Worm (Caenorhabditis elegans): ENCODE data around the gene enu-3.5.

enu-3.5 gene

DNA sequence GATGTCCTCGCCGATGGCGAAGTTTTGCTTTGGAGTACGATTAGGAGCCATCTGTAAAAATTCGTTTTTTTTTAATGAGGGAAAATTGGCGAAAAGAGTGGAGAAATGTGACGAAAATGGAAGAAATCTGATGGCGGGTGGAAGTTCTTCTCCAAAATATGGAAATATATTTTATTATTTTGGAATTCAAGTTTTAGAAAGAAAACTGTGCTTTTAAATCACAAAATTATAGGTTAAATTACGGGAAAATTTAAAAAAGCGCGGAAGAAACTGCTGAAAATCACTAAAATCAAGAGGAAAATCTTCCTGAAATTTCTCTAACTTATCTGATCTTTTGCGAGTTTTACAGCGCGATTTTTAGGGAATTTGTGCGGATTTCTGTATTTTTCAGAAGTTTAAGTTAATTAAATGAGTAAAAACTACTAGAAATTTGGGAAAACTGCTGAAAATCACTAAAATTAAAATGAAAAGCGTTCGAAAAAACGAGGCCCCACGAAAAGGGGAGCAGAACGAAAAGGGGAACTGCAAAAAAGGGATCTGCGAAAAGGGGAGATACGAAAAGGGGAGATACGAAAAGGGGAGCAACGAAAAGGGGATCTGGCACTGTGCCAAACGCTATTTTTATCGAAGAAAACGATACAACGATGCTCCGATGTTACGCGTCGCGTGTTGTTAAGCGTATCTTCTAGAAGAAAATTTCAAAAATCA, at the start of gene enu-3.5, which contains the start of gene cec-7:
Gene enu-3.5, plus strand, starts transcription at position 670 of the 708 bp plus-strand sequence.
Gene cec-7, minus strand, starts transcription at position 51 of the 708 bp plus-strand sequence.
- TF ChIP-seq unc-62 (GFP tag; optimal IDR thresholded peaks at IDR 0.05) = no peak

- no peak for TF ChIP-seq unc-62 (GFP tag; optimal IDR thresholded peaks at IDR 0.05)
Measured at ce11 chrIII:12829068-12829467, 48.9 kb upstream of the enu-3.5 start, which contains the start of gene Y37D8A.3. Y37D8A.3 (plus strand) TSS chrIII:12829368.

- TF ChIP-seq unc-62 (GFP tag; optimal IDR thresholded peaks at IDR 0.05) = no peak
Measured at ce11 chrIII:12831696-12832095, 46.3 kb upstream of the enu-3.5 start.

- TF ChIP-seq unc-62 (GFP tag; optimal IDR thresholded peaks at IDR 0.05) = no peak
Measured at ce11 chrIII:12833079-12833478, 44.9 kb upstream of the enu-3.5 start.

- TF ChIP-seq unc-62 (GFP tag; optimal IDR thresholded peaks at IDR 0.05) = no peak
Measured at ce11 chrIII:12836742-12837285, 41.2 kb upstream of the enu-3.5 start.

ce11 chrIII:12838299-12838698, 39.7 kb upstream of the enu-3.5 start:
- TF ChIP-seq unc-62 (GFP tag; optimal IDR thresholded peaks at IDR 0.05) = no peak

ce11 chrIII:12838913-12839366, 39.1 kb upstream of the enu-3.5 start, which contains the start of gene Y37D8A.4:
Y37D8A.4 (minus strand) TSS chrIII:12838963.
- no peak for TF ChIP-seq unc-62 (GFP tag; optimal IDR thresholded peaks at IDR 0.05)

ce11 chrIII:12840204-12840603, 37.8 kb upstream of the enu-3.5 start:
- no peak for TF ChIP-seq unc-62 (GFP tag; optimal IDR thresholded peaks at IDR 0.05)

DNA sequence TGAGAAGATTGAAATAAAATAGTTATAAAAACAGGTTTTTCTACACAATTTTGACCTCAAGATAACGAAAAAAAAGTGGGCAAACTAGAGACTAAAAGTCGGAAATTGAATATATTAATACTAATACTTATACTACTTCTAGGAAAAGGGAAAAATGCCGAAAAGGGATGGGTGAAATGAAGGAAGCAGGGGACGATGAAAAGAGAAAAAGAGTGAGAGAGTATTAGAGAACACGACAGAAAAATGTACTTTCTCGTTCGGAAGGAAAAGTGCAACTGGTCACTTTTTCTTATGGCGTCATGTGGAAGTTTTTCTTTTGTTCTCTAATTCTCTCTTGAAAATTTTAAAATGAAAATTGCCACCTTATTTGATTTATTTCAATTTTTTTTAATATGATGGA, 36.7 kb upstream of the enu-3.5 start:
- no peak for TF ChIP-seq unc-62 (GFP tag; optimal IDR thresholded peaks at IDR 0.05)

DNA sequence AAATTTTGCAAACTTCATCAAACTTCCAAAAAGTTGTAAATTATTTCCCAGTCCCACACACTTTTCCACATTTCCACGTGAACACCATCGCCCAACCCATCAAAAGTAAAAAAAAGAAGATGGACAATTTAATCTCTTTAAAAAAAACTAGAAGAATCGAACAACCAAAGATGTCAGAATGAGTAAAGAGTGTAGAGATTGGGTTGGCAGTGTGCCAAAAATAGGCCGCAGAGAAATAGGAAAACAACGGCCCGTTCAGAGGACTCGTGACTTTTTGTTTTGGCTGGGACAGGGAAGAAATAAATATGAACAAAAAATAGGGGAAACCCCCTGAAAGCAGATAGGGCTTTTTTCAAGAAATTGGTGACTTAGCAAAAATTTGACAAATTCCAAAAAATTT, 35.1 kb upstream of the enu-3.5 start:
- TF ChIP-seq unc-62 (GFP tag; optimal IDR thresholded peaks at IDR 0.05) = no peak

DNA sequence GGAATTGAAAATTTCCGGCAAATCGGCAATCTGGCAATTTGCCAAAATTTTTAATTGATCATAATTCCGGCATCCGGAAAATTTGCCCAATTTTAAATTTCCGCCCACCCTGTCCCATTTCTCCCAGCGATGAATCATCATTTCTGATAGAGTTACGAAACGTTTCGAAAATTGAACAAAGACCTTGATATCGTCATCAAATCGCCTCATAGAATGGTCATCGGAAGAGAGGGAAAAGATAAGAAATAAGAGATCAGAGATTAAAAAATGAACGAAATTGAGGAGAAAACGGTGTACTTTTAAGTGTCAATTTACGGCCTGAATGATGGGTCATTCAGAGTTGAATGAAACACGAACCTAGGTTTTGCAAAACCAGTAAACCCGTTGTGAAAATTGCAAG, 30.4 kb upstream of the enu-3.5 start:
- TF ChIP-seq unc-62 (GFP tag; optimal IDR thresholded peaks at IDR 0.05) = no peak

DNA sequence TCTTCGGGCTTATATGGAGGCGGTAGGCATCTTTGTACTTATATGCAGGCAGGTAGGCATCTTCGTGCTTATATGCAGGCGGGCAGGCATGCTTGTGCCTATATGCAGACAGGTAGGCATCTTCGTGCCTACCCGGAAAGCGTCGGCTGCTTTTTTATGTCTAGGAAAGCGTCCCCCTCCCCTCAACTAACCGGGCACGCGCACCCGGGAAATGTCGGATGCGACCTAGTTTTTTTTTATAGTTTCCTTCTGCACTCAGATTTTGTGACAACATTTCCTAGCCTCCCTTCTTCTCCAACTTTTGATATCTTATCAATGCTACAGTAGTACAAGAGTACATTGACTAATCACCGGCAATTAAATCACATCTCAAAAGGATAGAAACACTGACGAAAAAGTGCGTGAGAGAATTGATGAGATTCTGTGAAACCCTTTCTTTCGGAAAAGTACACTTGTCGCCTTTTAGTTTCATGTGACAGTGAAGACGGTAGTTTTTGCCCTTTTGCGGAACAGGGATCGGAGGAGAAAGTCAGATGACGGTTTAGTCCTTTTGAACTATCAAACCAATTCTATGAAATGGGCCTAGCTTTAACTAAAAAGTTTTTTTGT, 28.9 kb upstream of the enu-3.5 start:
- TF ChIP-seq unc-62 (GFP tag; optimal IDR thresholded peaks at IDR 0.05) = no peak

DNA sequence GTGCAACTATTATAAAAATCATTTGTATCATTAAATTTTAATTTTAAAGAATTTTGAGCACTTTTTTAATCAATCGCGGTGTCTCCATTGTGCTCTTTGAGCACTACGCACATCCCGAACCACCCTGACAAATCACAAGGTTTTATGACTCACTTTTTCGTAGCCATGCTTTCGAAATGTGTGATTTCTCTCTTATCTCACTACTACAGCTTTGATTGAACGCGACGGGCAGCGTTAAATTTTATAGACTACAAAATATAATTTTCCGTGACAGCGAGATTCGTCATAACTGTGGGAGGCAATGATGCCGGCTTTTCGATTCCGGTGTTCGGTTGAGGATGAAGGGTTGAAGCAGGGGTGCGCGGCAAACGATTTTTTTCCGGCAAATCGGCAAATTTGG, 28.3 kb upstream of the enu-3.5 start:
- no peak for TF ChIP-seq unc-62 (GFP tag; optimal IDR thresholded peaks at IDR 0.05)

DNA sequence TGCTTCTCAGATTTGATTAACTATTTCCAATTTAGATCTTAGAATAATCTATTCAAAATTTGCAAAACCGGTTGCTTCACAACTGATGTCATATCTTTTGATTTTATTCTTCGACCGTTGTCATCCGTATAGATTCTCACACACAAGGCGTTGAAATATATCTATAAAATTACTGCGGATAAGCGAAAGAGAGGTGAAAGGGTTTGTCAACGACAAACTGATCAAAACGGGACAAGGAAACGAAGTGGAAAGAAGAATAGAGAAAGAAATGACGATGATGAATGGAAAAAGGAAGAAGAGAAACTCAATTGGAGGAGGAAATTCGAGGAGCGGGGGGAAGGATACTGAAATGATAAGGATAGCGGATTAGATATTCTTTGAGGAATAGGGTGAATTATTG, 27.0 kb upstream of the enu-3.5 start:
- TF ChIP-seq unc-62 (GFP tag; optimal IDR thresholded peaks at IDR 0.05) = no peak

DNA sequence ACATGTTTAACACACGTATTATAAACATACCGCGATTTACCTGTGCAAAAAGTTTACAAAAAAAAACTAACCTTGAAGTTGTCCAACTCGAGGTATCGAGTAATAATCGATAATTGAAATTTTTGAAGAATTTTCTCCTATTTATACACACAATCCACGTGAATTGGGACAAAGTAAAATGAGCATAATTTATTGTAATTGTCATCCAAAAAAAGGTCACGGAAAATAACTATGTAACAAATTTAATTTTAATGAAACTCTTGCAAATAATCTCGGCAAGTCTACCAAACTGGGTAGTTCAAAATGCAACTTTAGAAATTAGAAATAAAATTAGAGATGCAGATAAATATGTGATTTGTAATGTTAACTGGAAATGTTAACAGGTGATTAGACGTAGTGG, 22.6 kb upstream of the enu-3.5 start, which contains the start of gene Y37D8A.5:
Gene Y37D8A.5, minus strand, starts transcription at position 101 of the 400 bp plus-strand sequence.
- TF ChIP-seq unc-62 (GFP tag; optimal IDR thresholded peaks at IDR 0.05) = no peak

DNA sequence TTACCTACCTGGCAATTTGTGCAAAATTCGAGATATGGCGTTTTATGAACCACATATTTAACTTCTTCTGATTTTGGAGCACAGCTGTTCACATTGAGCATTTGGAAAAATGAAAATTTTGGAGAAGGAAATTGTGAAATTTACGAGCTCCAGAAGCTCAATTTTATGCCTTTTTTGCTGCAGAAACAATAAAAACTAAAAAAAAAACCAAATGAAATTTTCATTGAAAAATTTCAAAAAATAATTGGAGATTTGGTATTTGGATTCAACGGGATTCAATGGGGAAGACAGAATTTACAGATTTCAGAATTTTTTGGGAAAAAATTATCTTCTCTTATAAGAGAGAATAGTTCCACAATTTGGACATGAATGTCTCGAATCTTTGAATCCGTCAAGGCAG, 21.4 kb upstream of the enu-3.5 start, which contains the start of gene Y37D8A.26:
Gene Y37D8A.26, minus strand, starts transcription at position 101 of the 400 bp plus-strand sequence.
- TF ChIP-seq unc-62 (GFP tag; optimal IDR thresholded peaks at IDR 0.05) = no peak

DNA sequence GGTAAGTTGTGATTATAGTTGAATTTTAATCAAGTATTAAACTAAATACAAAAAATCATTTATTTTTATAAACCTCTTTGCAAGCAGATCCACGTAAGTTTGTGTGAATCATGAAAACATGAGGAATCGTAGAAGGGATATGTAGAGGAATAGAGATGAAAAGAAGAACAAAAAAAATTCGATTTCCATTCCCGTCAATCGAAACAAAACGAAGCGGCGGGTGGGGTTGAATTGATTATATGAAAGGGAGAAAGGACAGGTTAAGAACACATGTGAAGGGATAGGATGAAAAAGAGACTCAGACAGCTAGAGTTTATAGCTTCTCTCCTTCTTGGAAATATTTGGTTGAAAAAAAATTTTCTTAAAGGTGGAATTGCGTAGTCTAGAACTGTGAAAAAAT, 17.9 kb upstream of the enu-3.5 start:
- no peak for TF ChIP-seq unc-62 (GFP tag; optimal IDR thresholded peaks at IDR 0.05)

All from whole organism, dauer.